Worm (Caenorhabditis elegans) whole organism, young adult: ENCODE results near the gene srab-7.

Source experiments
- B0336.3 ChIP-seq: fragments of 200-800 bp; sonication (Bioruptor generic); IDR thresholded peaks from 2 replicates; pipeline ENCODE4 v1.3.6; 2022; ENCODE audit warnings: missing genetic modification characterization, missing compliant biosample characterization
- C17E4.6 ChIP-seq: fragments of 200-800 bp; sonication (Bioruptor generic); IDR thresholded peaks from 2 replicates; pipeline ENCODE4 v1.3.6; 2022; ENCODE audit warnings: missing genetic modification reagents, missing genetic modification characterization, missing compliant biosample characterization
- F52B5.7 ChIP-seq: sonication (generic microtip); optimal IDR thresholded peaks from 2 replicates; lab custom pipeline; 2016; ENCODE audit warnings: mild to moderate bottlenecking, missing genetic modification characterization, missing compliant biosample characterization
- F57C9.4 ChIP-seq: sonication (generic microtip); optimal IDR thresholded peaks from 2 replicates; lab custom pipeline; 2017; ENCODE audit warnings: mild to moderate bottlenecking, missing genetic modification characterization, missing compliant biosample characterization
- T26A5.8 ChIP-seq: sonication (generic microtip); optimal IDR thresholded peaks from 2 replicates; lab custom pipeline; 2016; ENCODE audit warnings: missing genetic modification characterization, missing compliant biosample characterization
- Y53G8AR.9 ChIP-seq: fragments of 200-800 bp; sonication (Bioruptor generic); conservative IDR thresholded peaks from 2 replicates; pipeline ENCODE4 v1.3.6; 2022; ENCODE audit warnings: missing genetic modification reagents, missing genetic modification characterization, missing compliant biosample characterization
- Y79H2A.3 ChIP-seq: fragments of 200-800 bp; sonication (Bioruptor generic); conservative IDR thresholded peaks from 2 replicates; pipeline ENCODE4 v1.3.6; 2022; ENCODE audit warnings: missing genetic modification reagents, missing genetic modification characterization, missing compliant biosample characterization
- ama-1 ChIP-seq, 3 experiments: fragments of 150-350 bp in 1 of 3; sonication (generic microtip) in 2 of 3; optimal IDR thresholded peaks; 2 replicates each; lab custom pipeline; 2014 to 2018; ENCODE audit warnings: missing biosample characterization in 2 of 3, missing genetic modification characterization in 2 of 3, missing genetic modification reagents in 2 of 3
- aptf-2 ChIP-seq: fragments of 200-800 bp; sonication (Bioruptor generic); conservative IDR thresholded peaks from 2 replicates; pipeline ENCODE4 v1.3.6; 2022; ENCODE audit warnings: missing genetic modification reagents, missing genetic modification characterization, missing compliant biosample characterization
- athp-1 ChIP-seq: sonication (generic microtip); optimal IDR thresholded peaks from 2 replicates; lab custom pipeline; 2017; ENCODE audit warnings: mild to moderate bottlenecking, missing genetic modification characterization, missing compliant biosample characterization
- attf-3 ChIP-seq: fragments of 200-800 bp; sonication (Bioruptor generic); conservative IDR thresholded peaks from 2 replicates; pipeline ENCODE4 v1.3.6; 2022; ENCODE audit warnings: missing genetic modification reagents, missing genetic modification characterization, missing compliant biosample characterization
- attf-5 ChIP-seq: fragments of 200-800 bp; sonication (Bioruptor generic); optimal IDR thresholded peaks from 2 replicates; lab custom pipeline; 2018; ENCODE audit warnings: mild to moderate bottlenecking, missing genetic modification characterization, missing compliant biosample characterization
- attf-6 ChIP-seq: fragments of 200-800 bp; sonication (Bioruptor generic); IDR thresholded peaks from 2 replicates; pipeline ENCODE4 v1.3.6; 2022; ENCODE audit warnings: missing genetic modification reagents, missing genetic modification characterization, missing compliant biosample characterization
- ceh-100 ChIP-seq: fragments of 200-800 bp; sonication (Bioruptor generic); IDR thresholded peaks from 2 replicates; pipeline ENCODE4 v1.3.6; 2022; ENCODE audit warnings: missing genetic modification reagents, missing genetic modification characterization, missing compliant biosample characterization
- ceh-40 ChIP-seq: fragments of 200-800 bp; sonication (Bioruptor generic); IDR thresholded peaks from 2 replicates; pipeline ENCODE4 v1.3.6; 2022; ENCODE audit warnings: missing genetic modification characterization, missing compliant biosample characterization
- ceh-58 ChIP-seq: fragments of 200-800 bp; sonication (Bioruptor generic); IDR thresholded peaks from 2 replicates; pipeline ENCODE4 v1.3.6; 2022; ENCODE audit warnings: missing genetic modification characterization, missing compliant biosample characterization
- ceh-91 ChIP-seq: fragments of 200-800 bp; sonication (Bioruptor generic); IDR thresholded peaks from 2 replicates; pipeline ENCODE4 v1.3.6; 2022; ENCODE audit warnings: missing genetic modification reagents, missing genetic modification characterization, missing compliant biosample characterization
- dpff-1 ChIP-seq: sonication (generic microtip); optimal IDR thresholded peaks from 2 replicates; lab custom pipeline; 2017; ENCODE audit warnings: mild to moderate bottlenecking, missing genetic modification characterization, missing compliant biosample characterization
- fkh-3 ChIP-seq: sonication (generic microtip); optimal IDR thresholded peaks from 2 replicates; lab custom pipeline; 2016; ENCODE audit warnings: mild to moderate bottlenecking, missing genetic modification characterization, missing compliant biosample characterization
- him-1 ChIP-seq: sonication (generic microtip); optimal IDR thresholded peaks from 2 replicates; lab custom pipeline; 2016; ENCODE audit warnings: missing genotype, missing genetic modification reagents, missing genetic modification characterization, missing compliant biosample characterization
- hlh-12 ChIP-seq: sonication (generic microtip); optimal IDR thresholded peaks from 2 replicates; lab custom pipeline; 2016; ENCODE audit warnings: missing genetic modification characterization, missing compliant biosample characterization
- hmg-1.2 ChIP-seq: fragments of 200-800 bp; sonication (Bioruptor generic); IDR thresholded peaks from 2 replicates; pipeline ENCODE4 v1.3.6; 2022; ENCODE audit warnings: missing genetic modification reagents, missing genetic modification characterization, missing compliant biosample characterization
- hmg-20 ChIP-seq: fragments of 200-800 bp; sonication (Bioruptor generic); IDR thresholded peaks from 2 replicates; pipeline ENCODE4 v1.3.6; 2022; ENCODE audit warnings: missing genetic modification reagents, missing genetic modification characterization, missing compliant biosample characterization
- hsf-1 ChIP-seq: fragments of 200-800 bp; sonication (Bioruptor generic); IDR thresholded peaks from 2 replicates; pipeline ENCODE4 v1.3.6; 2022; ENCODE audit warnings: missing genetic modification reagents, missing genetic modification characterization, missing compliant biosample characterization
- let-526 ChIP-seq: fragments of 200-800 bp; sonication (Bioruptor generic); IDR thresholded peaks from 2 replicates; pipeline ENCODE4 v1.3.6; 2022; ENCODE audit warnings: missing genetic modification reagents, missing genetic modification characterization, missing compliant biosample characterization
- let-607 ChIP-seq, 2 experiments: fragments of 200-800 bp in 1 of 2; sonication (Bioruptor generic) in 1 of 2; sonication (generic microtip) in 1 of 2; optimal IDR thresholded peaks; 2 replicates each; lab custom pipeline; 2016 to 2018; ENCODE audit warnings: mild to moderate bottlenecking in 2 of 2, missing compliant biosample characterization in 2 of 2, missing genetic modification characterization in 2 of 2, moderate library complexity in 2 of 2, missing genotype in 1 of 2
- lin-35 ChIP-seq, 3 experiments: fragments of 150-350 bp in 2 of 3; sonication (generic microtip) in 1 of 3; optimal IDR thresholded peaks; 2 replicates each; lab custom pipeline; 2014 to 2018; ENCODE audit warnings: missing biosample characterization in 3 of 3, missing genetic modification characterization in 3 of 3, missing genetic modification reagents in 3 of 3
- lin-40 ChIP-seq: sonication (generic microtip); optimal IDR thresholded peaks from 2 replicates; lab custom pipeline; 2016; ENCODE audit warnings: missing genetic modification characterization, mild to moderate bottlenecking, missing compliant biosample characterization, missing genotype, missing genetic modification reagents
- lin-54 ChIP-seq: fragments of 200-800 bp; sonication (Bioruptor generic); optimal IDR thresholded peaks from 2 replicates; lab custom pipeline; 2018; ENCODE audit warnings: mild to moderate bottlenecking, missing genetic modification characterization, missing compliant biosample characterization
- lir-1 ChIP-seq: fragments of 200-800 bp; sonication (Bioruptor generic); conservative IDR thresholded peaks from 2 replicates; pipeline ENCODE4 v1.3.6; 2022; ENCODE audit warnings: missing genetic modification reagents, missing genetic modification characterization, missing compliant biosample characterization
- madf-8 ChIP-seq: fragments of 200-800 bp; sonication (Bioruptor generic); conservative IDR thresholded peaks from 2 replicates; pipeline ENCODE4 v1.3.6; 2022; ENCODE audit warnings: missing genetic modification reagents, missing genetic modification characterization, missing compliant biosample characterization
- mcd-1 ChIP-seq: fragments of 200-800 bp; sonication (Bioruptor generic); IDR thresholded peaks from 2 replicates; pipeline ENCODE4 v1.3.6; 2022; ENCODE audit warnings: missing genetic modification reagents, missing genetic modification characterization, missing compliant biosample characterization
- mes-4 ChIP-seq: sonication (generic microtip); optimal IDR thresholded peaks from 2 replicates; lab custom pipeline; 2016; ENCODE audit warnings: missing genotype, missing genetic modification characterization, missing compliant biosample characterization
- mxl-1 ChIP-seq: sonication (generic microtip); optimal IDR thresholded peaks from 2 replicates; lab custom pipeline; 2016; ENCODE audit warnings: missing genetic modification characterization, missing compliant biosample characterization
- nhr-120 ChIP-seq: fragments of 200-800 bp; sonication (Bioruptor generic); IDR thresholded peaks from 2 replicates; pipeline ENCODE4 v1.3.6; 2022; ENCODE audit warnings: missing genetic modification characterization, missing compliant biosample characterization
- nhr-27 ChIP-seq: fragments of 200-800 bp; sonication (Bioruptor generic); optimal IDR thresholded peaks from 2 replicates; lab custom pipeline; 2018; ENCODE audit warnings: mild to moderate bottlenecking, missing genetic modification characterization, moderate library complexity, missing compliant biosample characterization
- nhr-80 ChIP-seq: sonication (generic microtip); optimal IDR thresholded peaks from 2 replicates; lab custom pipeline; 2016; ENCODE audit warnings: missing genetic modification characterization, missing compliant biosample characterization
- pbrm-1 ChIP-seq: fragments of 200-800 bp; sonication (Bioruptor generic); IDR thresholded peaks from 2 replicates; pipeline ENCODE4 v1.3.6; 2022; ENCODE audit warnings: missing genetic modification reagents, missing genetic modification characterization, missing compliant biosample characterization
- pha-4 ChIP-seq: fragments of 150-350 bp; sonication (generic microtip); optimal IDR thresholded peaks from 2 replicates; lab custom pipeline; 2014; ENCODE audit warnings: missing biosample characterization, missing genetic modification reagents, missing genetic modification characterization
- rpc-1 ChIP-seq, 2 experiments: fragments of 150-350 bp in 1 of 2; sonication (generic microtip) in 1 of 2; optimal IDR thresholded peaks; 2 replicates each; lab custom pipeline; 2014 to 2018; ENCODE audit warnings: missing biosample characterization in 1 of 2, missing genetic modification characterization in 1 of 2, missing genetic modification reagents in 1 of 2, missing genotype in 1 of 2
- snpc-1.1 ChIP-seq: sonication (generic microtip); optimal IDR thresholded peaks from 2 replicates; lab custom pipeline; 2017; ENCODE audit warnings: missing genetic modification characterization, mild to moderate bottlenecking, missing compliant biosample characterization, antibody characterized with exemption, moderate library complexity, missing genotype, missing genetic modification reagents; ENCODE audit not compliant: insufficient read depth
- snpc-3.4 ChIP-seq: sonication (generic microtip); optimal IDR thresholded peaks from 2 replicates; lab custom pipeline; 2017; ENCODE audit warnings: missing genetic modification characterization, mild to moderate bottlenecking, missing compliant biosample characterization, antibody characterized with exemption, moderate library complexity, missing genotype, missing genetic modification reagents
- tbp1 ChIP-seq: fragments of 200-800 bp; sonication (Bioruptor generic); optimal IDR thresholded peaks from 2 replicates; lab custom pipeline; 2018; ENCODE audit warnings: mild to moderate bottlenecking, missing genetic modification characterization, missing compliant biosample characterization
- tlf-1 ChIP-seq: fragments of 200-800 bp; sonication (Bioruptor generic); optimal IDR thresholded peaks from 2 replicates; lab custom pipeline; 2018; ENCODE audit warnings: mild to moderate bottlenecking, missing genetic modification characterization, missing compliant biosample characterization
- unc-62 ChIP-seq: fragments of 150-350 bp; optimal IDR thresholded peaks from 2 replicates; lab custom pipeline; 2014; ENCODE audit warnings: missing biosample characterization, missing genetic modification reagents, missing genetic modification characterization
- xnd-1 ChIP-seq: sonication (generic microtip); optimal IDR thresholded peaks from 2 replicates; lab custom pipeline; 2016; ENCODE audit warnings: missing genotype, missing genetic modification reagents, missing genetic modification characterization, missing compliant biosample characterization
- ztf-26 ChIP-seq: sonication (generic microtip); optimal IDR thresholded peaks from 2 replicates; lab custom pipeline; 2017; ENCODE audit warnings: missing genetic modification characterization, missing compliant biosample characterization

Gene srab-7

DNA sequence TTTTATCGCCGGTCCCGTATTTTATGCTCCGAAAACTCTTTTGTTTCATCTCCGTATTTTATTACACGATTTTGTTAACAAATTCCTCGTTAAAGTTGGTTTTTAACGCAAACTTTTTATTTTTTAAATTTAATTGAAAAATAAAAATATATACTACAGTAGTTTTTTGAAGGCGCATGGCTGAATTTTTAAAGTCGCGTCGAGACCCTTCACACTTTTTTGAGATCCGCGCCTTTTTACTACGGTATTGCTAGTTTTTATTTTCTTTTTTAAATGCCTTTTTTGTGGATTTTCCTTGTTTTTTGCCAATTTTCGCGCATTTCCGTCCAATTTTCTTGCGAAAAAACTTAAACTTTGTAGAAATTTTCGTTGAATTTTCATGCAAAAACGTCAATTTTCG lies 49.5 kb upstream of the srab-7 start (continued):
- no peak for TF ChIP-seq him-1 (tag; lab: Kevin White, UChicago)
- peak; percentile 52 for TF ChIP-seq lin-54
- no peak for TF ChIP-seq unc-62
- no peak for TF ChIP-seq nhr-120 (GFP tag; lab: Robert Waterston, UW)
- no peak for TF ChIP-seq F57C9.4 (tag; lab: Kevin White, UChicago)
- no peak for TF ChIP-seq dpff-1 (tag; lab: Kevin White, UChicago)
- TF ChIP-seq attf-6 (GFP tag; lab: Robert Waterston, UW): no peak
- no peak for TF ChIP-seq attf-3 (GFP tag; lab: Robert Waterston, UW)
- TF ChIP-seq snpc-1.1 (tag; lab: Kevin White, UChicago): peak; percentile 53
- TF ChIP-seq ceh-40 (GFP tag; lab: Robert Waterston, UW): no peak
- TF ChIP-seq lin-40 (tag; lab: Kevin White, UChicago): no peak
- no peak for TF ChIP-seq rpc-1 (optimal IDR thresholded peaks at IDR 0.05; lab: Kevin White, UChicago)
- TF ChIP-seq rpc-1 (tag; optimal IDR thresholded peaks at IDR 0.05; lab: Kevin White, UChicago): no peak
- TF ChIP-seq let-526 (GFP tag; lab: Robert Waterston, UW): no peak
- peak; percentile 48; the same call in 1 of the 2 replicates for TF ChIP-seq pbrm-1 (GFP tag; lab: Robert Waterston, UW)
- TF ChIP-seq ceh-100 (GFP tag; lab: Robert Waterston, UW): no peak
- peak; percentile 26 for TF ChIP-seq tbp1
- TF ChIP-seq mes-4 (tag; lab: Kevin White, UChicago): no peak
- TF ChIP-seq lir-1 (GFP tag; lab: Robert Waterston, UW): no peak
- no peak for TF ChIP-seq hmg-20 (GFP tag; lab: Robert Waterston, UW)
- TF ChIP-seq Y53G8AR.9: no peak
- no peak for TF ChIP-seq let-607 (tag; optimal IDR thresholded peaks at IDR 0.05; lab: Kevin White, UChicago)
- TF ChIP-seq hsf-1 (GFP tag; lab: Robert Waterston, UW): no peak
- no peak for TF ChIP-seq C17E4.6 (GFP tag; lab: Robert Waterston, UW)
- no peak for TF ChIP-seq ceh-58 (GFP tag; lab: Robert Waterston, UW)
- no peak for TF ChIP-seq B0336.3 (GFP tag; lab: Robert Waterston, UW)
- no peak for TF ChIP-seq attf-5 (GFP tag; lab: Kevin White, UChicago)
- TF ChIP-seq ama-1 (optimal IDR thresholded peaks at IDR 0.05; lab: Kevin White, UChicago): no peak
- TF ChIP-seq ama-1 (GFP tag; optimal IDR thresholded peaks at IDR 0.05; lab: Kevin White, UChicago): no peak
- TF ChIP-seq mcd-1 (GFP tag; lab: Robert Waterston, UW): peak; percentile 47; the same call in 1 of the 2 replicates
- TF ChIP-seq nhr-80 (tag; lab: Kevin White, UChicago): no peak
- TF ChIP-seq F52B5.7 (tag; lab: Kevin White, UChicago): no peak
- no peak for TF ChIP-seq T26A5.8 (tag; lab: Kevin White, UChicago)
- no peak for TF ChIP-seq hlh-12 (tag; lab: Kevin White, UChicago)
- TF ChIP-seq aptf-2 (GFP tag; lab: Robert Waterston, UW): no peak
- 0 out of 2 replicates have a peak, but pooled peaks have one; percentile 12 for TF ChIP-seq hmg-1.2 (GFP tag; lab: Robert Waterston, UW)
- peak; percentile 98 for TF ChIP-seq xnd-1 (tag; lab: Kevin White, UChicago)
- TF ChIP-seq, all 124 proteins: peak for 17

DNA sequence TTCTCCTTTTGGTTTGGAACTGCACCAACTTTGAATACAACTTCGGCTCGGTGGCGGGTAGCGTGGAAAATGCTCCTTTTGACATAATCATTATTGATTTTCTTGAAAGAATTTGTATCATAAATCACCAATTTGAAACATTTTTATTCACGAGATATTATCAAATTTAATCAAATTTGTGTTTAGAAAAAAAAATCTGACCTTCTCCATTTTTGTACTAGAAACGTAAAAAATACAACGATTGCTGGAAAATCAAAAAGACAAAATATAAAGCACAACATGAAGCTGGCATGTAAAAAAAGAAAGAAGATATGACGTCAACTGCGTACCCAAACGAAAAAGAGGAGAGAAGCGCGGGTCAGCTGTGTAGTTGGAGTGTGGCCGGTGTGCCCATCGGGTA lies 45.4 kb upstream of the srab-7 start, which contains the start of gene K08D9.4:
TSS of gene K08D9.4 (minus strand) at position 101 of the 400 bp plus-strand sequence.
- TF ChIP-seq xnd-1 (tag; lab: Kevin White, UChicago): no peak
- TF ChIP-seq tlf-1 (GFP tag; lab: Kevin White, UChicago): no peak
- no peak for TF ChIP-seq pha-4 (tag; lab: Kevin White, UChicago)
- no peak for TF ChIP-seq madf-8
- TF ChIP-seq ceh-91 (GFP tag; lab: Robert Waterston, UW): no peak
- TF ChIP-seq mxl-1 (tag; lab: Kevin White, UChicago): no peak
- no peak for TF ChIP-seq pbrm-1 (GFP tag; lab: Robert Waterston, UW)
- TF ChIP-seq C17E4.6 (GFP tag; lab: Robert Waterston, UW): no peak
- no peak for TF ChIP-seq nhr-27 (tag; lab: Kevin White, UChicago)
- TF ChIP-seq ztf-26 (tag; lab: Kevin White, UChicago): no peak
- TF ChIP-seq attf-5 (GFP tag; lab: Kevin White, UChicago): no peak
- no peak for TF ChIP-seq Y53G8AR.9
- no peak for TF ChIP-seq fkh-3 (tag; lab: Kevin White, UChicago)
- no peak for TF ChIP-seq lin-35 (GFP tag; optimal IDR thresholded peaks at IDR 0.05; lab: Kevin White, UChicago)
- TF ChIP-seq snpc-3.4 (tag; lab: Kevin White, UChicago): no peak
- no peak for TF ChIP-seq Y79H2A.3
- no peak for TF ChIP-seq him-1 (tag; lab: Kevin White, UChicago)
- no peak for TF ChIP-seq athp-1 (tag; lab: Kevin White, UChicago)
